Fruit fly (Drosophila melanogaster) Kc167 (cell line): ENCODE measurements around the gene FASN1.

Source experiments
- h ChIP-seq: fragments of >200 bp; optimal IDR thresholded peaks from 3 replicates; lab custom pipeline; 2018; ENCODE audit warnings: missing external identifiers
- insv ChIP-seq: fragments of >200 bp; optimal IDR thresholded peaks from 3 replicates; lab custom pipeline; 2018; ENCODE audit warnings: missing external identifiers

- TF ChIP-seq h (lab: Kevin White, UChicago) (no peak), insv (no peak)
Observed at dm6 chr2L:3114887-3115286, 58.5 kb downstream of the FASN1 start.
